Fruit fly (Drosophila melanogaster) whole organism: ENCODE data around the gene CG16717.

Experiments used
- Dll ChIP-seq: fragments of >200 bp; optimal IDR thresholded peaks from 2 replicates; lab custom pipeline; 2017
- psq ChIP-seq: fragments of >200 bp; optimal IDR thresholded peaks from 2 replicates; lab custom pipeline; 2017

- TF ChIP-seq Dll (lab: Kevin White, UChicago) = no peak
- no peak for TF ChIP-seq psq (lab: Kevin White, UChicago)
These were observed 19.2 kb downstream of the CG16717 start, which contains the start of gene Ubc4 for dm6 chr3L:9698193-9698642.
